Fruit fly (Drosophila melanogaster) whole organism, adult: ENCODE results near the gene sowi.

Experiments
- CG11617 ChIP-seq: fragments of 200-800 bp; sonication (Bioruptor generic); optimal IDR thresholded peaks from 2 replicates; lab custom pipeline; 2017; ENCODE audit warnings: mild to moderate bottlenecking, missing biosample characterization, missing genetic modification reagents, missing genetic modification characterization
- CG12768 ChIP-seq: fragments of 200-800 bp; sonication (Bioruptor generic); optimal IDR thresholded peaks from 2 replicates; lab custom pipeline; 2017; ENCODE audit warnings: missing biosample characterization, missing genetic modification characterization, mild to moderate bottlenecking, moderate library complexity, missing genetic modification reagents
- CG14711 ChIP-seq: fragments of 200-800 bp; sonication (Bioruptor generic); optimal IDR thresholded peaks from 2 replicates; lab custom pipeline; 2018; ENCODE audit warnings: missing biosample characterization, mild to moderate bottlenecking, missing genetic modification characterization, moderate library complexity
- CG1620 ChIP-seq: fragments of 200-800 bp; sonication (Bioruptor generic); optimal IDR thresholded peaks from 2 replicates; lab custom pipeline; 2016; ENCODE audit warnings: missing biosample characterization, missing genetic modification characterization
- CG33017 ChIP-seq: fragments of 200-800 bp; sonication (Bioruptor generic); optimal IDR thresholded peaks from 2 replicates; lab custom pipeline; 2018; ENCODE audit warnings: missing biosample characterization, mild to moderate bottlenecking, missing genetic modification characterization, moderate library complexity
- CG5204 ChIP-seq: fragments of 200-800 bp; sonication (Bioruptor generic); optimal IDR thresholded peaks from 2 replicates; lab custom pipeline; 2016; ENCODE audit warnings: missing biosample characterization, missing genetic modification characterization
- CG7045 ChIP-seq: fragments of 200-800 bp; sonication (Bioruptor generic); optimal IDR thresholded peaks from 2 replicates; lab custom pipeline; 2017; ENCODE audit warnings: missing biosample characterization, mild to moderate bottlenecking, missing genetic modification characterization
- CG7101 ChIP-seq: fragments of 200-800 bp; sonication (Bioruptor generic); optimal IDR thresholded peaks from 2 replicates; lab custom pipeline; 2018; ENCODE audit warnings: missing biosample characterization, mild to moderate bottlenecking, missing genetic modification characterization, moderate library complexity
- Clk ChIP-seq: fragments of 200-800 bp; sonication (Bioruptor generic); optimal IDR thresholded peaks from 2 replicates; lab custom pipeline; 2017; ENCODE audit warnings: missing biosample characterization, missing genetic modification characterization
- Crg-1 ChIP-seq: fragments of 200-800 bp; sonication (Bioruptor generic); optimal IDR thresholded peaks from 2 replicates; lab custom pipeline; 2016; ENCODE audit warnings: missing biosample characterization, missing genetic modification characterization
- Hr96 ChIP-seq: fragments of 200-800 bp; sonication (Bioruptor generic); optimal IDR thresholded peaks from 2 replicates; lab custom pipeline; 2016; ENCODE audit warnings: missing biosample characterization, missing genetic modification characterization
- Mnt ChIP-seq: fragments of 200-800 bp; sonication (Bioruptor generic); optimal IDR thresholded peaks from 2 replicates; lab custom pipeline; 2016; ENCODE audit warnings: missing biosample characterization, mild to moderate bottlenecking, missing genetic modification characterization
- bab1 ChIP-seq: fragments of 200-800 bp; sonication (Bioruptor generic); optimal IDR thresholded peaks from 3 replicates; lab custom pipeline; 2019; ENCODE audit warnings: missing biosample characterization, mild to moderate bottlenecking, missing genetic modification characterization, moderate library complexity
- cic ChIP-seq: fragments of 200-800 bp; sonication (Bioruptor generic); optimal IDR thresholded peaks from 2 replicates; lab custom pipeline; 2017; ENCODE audit warnings: missing biosample characterization, mild to moderate bottlenecking, missing genetic modification characterization, moderate library complexity
- cnc ChIP-seq, 2 experiments: fragments of >200 bp; optimal IDR thresholded peaks; 2 replicates each; lab custom pipeline; 2017
- kay ChIP-seq: fragments of 200-800 bp; sonication (Bioruptor generic); peaks from one replicate; lab custom pipeline; 2016; ENCODE audit warnings: missing biosample characterization, missing genetic modification characterization, borderline replicate concordance
- ovo ChIP-seq: fragments of 200-800 bp; sonication (Bioruptor generic); optimal IDR thresholded peaks from 2 replicates; lab custom pipeline; 2016; ENCODE audit warnings: missing biosample characterization, missing genetic modification characterization
- pad ChIP-seq: fragments of 200-800 bp; sonication (Bioruptor generic); optimal IDR thresholded peaks from 3 replicates; lab custom pipeline; 2017; ENCODE audit warnings: missing biosample characterization, missing genetic modification characterization, mild to moderate bottlenecking, moderate library complexity, missing genetic modification reagents
- tj ChIP-seq: fragments of 200-800 bp; sonication (Bioruptor generic); optimal IDR thresholded peaks from 3 replicates; lab custom pipeline; 2017; ENCODE audit warnings: missing biosample characterization, mild to moderate bottlenecking, missing genetic modification characterization, moderate library complexity
- toe ChIP-seq: fragments of 200-800 bp; sonication (Bioruptor generic); optimal IDR thresholded peaks from 2 replicates; lab custom pipeline; 2016; ENCODE audit warnings: missing biosample characterization, missing genetic modification characterization

The sowi gene

DNA sequence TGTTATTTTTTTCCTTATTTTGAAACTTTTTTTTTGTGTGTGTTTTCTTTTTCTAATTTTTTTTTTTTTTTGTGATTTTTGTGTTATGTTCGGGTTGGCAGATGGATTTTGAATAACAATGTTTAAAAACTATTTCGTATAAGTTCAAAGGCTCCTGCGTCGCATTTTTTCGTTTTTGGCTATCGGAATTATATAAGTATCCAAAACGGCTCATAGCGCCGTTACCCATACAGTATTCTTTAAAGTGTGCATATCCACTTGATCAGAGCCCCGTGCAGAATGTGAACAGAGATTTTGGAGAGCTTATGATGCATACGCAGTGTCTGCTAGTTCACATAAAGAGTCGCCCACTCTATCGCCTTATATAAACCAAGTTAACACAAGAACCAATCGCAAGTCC, at the start of gene sowi:
TSS of gene sowi (minus strand) at position 101 of the 400 bp plus-strand sequence.
- TF ChIP-seq cnc (optimal IDR thresholded peaks at IDR 0.05; lab: Kevin White, UChicago): no peak
- TF ChIP-seq Hr96 (GFP tag; lab: Kevin White, UChicago): no peak
- no peak for TF ChIP-seq Mnt (GFP tag; lab: Kevin White, UChicago)
- no peak for TF ChIP-seq cic (GFP tag; lab: Kevin White, UChicago)
- TF ChIP-seq toe (GFP tag; lab: Kevin White, UChicago): no peak
- TF ChIP-seq CG12768 (GFP tag; lab: Kevin White, UChicago): no peak
- no peak for TF ChIP-seq tj (GFP tag; lab: Kevin White, UChicago)
- TF ChIP-seq pad (GFP tag; lab: Kevin White, UChicago): no peak
- TF ChIP-seq bab1: no peak
- no peak for TF ChIP-seq CG14711

DNA sequence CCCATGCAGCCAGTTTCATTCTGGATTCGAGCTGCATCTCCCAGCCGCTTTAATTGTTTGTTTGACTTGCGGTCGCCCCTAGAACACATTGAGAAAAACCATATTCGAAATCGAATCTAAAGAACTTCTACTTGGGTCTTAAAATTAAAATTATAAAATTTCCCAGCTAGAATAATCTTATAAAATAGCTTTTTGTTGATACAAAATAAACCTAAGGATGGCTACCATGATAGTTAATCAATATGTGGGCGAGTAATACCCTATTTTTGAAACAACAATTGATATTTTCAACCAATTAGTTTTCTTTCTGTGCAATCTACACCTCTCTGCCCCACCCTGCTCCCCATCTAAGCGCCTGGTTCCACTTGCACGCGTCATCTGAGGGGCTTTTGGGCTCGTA, 46.8 kb upstream of the sowi start:
- no peak for TF ChIP-seq bab1
- no peak for TF ChIP-seq tj (GFP tag; lab: Kevin White, UChicago)
- no peak for TF ChIP-seq cnc (optimal IDR thresholded peaks at IDR 0.05; lab: Kevin White, UChicago)
- TF ChIP-seq pad (GFP tag; lab: Kevin White, UChicago): no peak
- TF ChIP-seq cic (GFP tag; lab: Kevin White, UChicago): no peak
- TF ChIP-seq CG5204 (GFP tag; lab: Kevin White, UChicago): no peak
- no peak for TF ChIP-seq CG1620 (GFP tag; lab: Kevin White, UChicago)
- TF ChIP-seq CG7101 (tag; lab: Kevin White, UChicago): no peak
- TF ChIP-seq CG7045 (GFP tag; lab: Kevin White, UChicago): no peak
- no peak for TF ChIP-seq Crg-1 (GFP tag; lab: Kevin White, UChicago)
- TF ChIP-seq Hr96 (GFP tag; lab: Kevin White, UChicago): no peak
- TF ChIP-seq Clk (GFP tag; lab: Kevin White, UChicago): no peak
- no peak for TF ChIP-seq kay (GFP tag; lab: Kevin White, UChicago)
- no peak for TF ChIP-seq CG11617

DNA sequence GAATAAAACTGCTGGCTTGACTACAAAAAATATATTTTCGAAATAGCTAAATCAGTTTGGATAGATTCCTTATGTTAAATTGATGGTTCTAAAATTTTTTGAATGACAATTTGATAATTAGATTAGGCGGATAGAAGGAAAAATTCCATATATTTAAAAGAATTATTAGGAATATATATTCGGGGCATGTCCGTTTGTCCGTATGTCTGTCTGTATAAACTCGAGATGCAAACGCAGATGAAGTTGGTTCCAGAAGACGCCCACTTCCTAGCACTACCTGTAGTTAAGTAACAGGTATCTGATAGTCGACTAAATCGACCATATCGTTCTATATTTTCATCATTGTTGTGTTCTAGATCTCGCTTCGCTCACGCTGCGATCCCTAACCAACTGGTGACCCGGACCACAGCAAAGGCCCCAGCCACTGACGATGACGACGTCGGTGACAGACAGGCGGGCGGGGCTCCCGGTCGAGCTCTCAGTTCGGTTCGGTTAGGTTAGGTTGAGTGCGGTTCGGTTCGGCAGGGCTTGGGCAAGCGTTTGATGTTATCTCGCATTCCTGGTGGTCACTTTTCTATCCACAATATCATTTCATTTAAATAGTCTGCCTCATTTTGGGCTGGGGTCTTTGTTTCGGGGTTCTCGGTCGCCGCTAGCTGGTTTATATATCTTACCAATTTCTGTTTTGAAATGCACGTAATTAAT, 44.8 kb upstream of the sowi start:
- TF ChIP-seq CG5204 (GFP tag; lab: Kevin White, UChicago): no peak
- no peak for TF ChIP-seq CG7101 (tag; lab: Kevin White, UChicago)
- TF ChIP-seq bab1: no peak
- TF ChIP-seq CG7045 (GFP tag; lab: Kevin White, UChicago): no peak
- TF ChIP-seq CG14711: no peak
- no peak for TF ChIP-seq Hr96 (GFP tag; lab: Kevin White, UChicago)
- TF ChIP-seq ovo: no peak
- TF ChIP-seq CG12768 (GFP tag; lab: Kevin White, UChicago): no peak
- no peak for TF ChIP-seq tj (GFP tag; lab: Kevin White, UChicago)
- no peak for TF ChIP-seq Clk (GFP tag; lab: Kevin White, UChicago)
- no peak for TF ChIP-seq CG1620 (GFP tag; lab: Kevin White, UChicago)
- no peak for TF ChIP-seq Mnt (GFP tag; lab: Kevin White, UChicago)
- no peak for TF ChIP-seq CG11617
- no peak for TF ChIP-seq Crg-1 (GFP tag; lab: Kevin White, UChicago)
- TF ChIP-seq cic (GFP tag; lab: Kevin White, UChicago): no peak
- no peak for TF ChIP-seq CG33017 (tag; lab: Kevin White, UChicago)
- no peak for TF ChIP-seq toe (GFP tag; lab: Kevin White, UChicago)
- no peak for TF ChIP-seq cnc (optimal IDR thresholded peaks at IDR 0.05; lab: Kevin White, UChicago)
- TF ChIP-seq pad (GFP tag; lab: Kevin White, UChicago): no peak
- TF ChIP-seq kay (GFP tag; lab: Kevin White, UChicago): no peak

DNA sequence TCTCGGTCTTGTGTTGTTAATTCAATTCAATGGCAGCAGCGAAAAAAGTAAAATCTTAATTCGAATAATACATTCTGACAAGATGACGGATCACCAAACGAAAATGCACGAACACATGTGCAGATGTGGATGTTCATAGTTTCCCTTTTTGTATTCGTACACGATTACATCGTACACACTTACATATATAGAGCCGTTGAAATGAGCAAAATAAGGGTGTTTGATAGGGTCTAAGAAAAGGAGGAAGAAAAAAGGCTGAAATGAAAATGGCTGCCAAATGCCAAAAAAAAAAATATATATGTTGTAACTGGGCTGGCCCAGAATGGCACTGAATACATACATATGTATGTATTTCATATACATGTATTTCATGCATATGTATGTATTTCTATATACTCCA, 40.5 kb upstream of the sowi start:
- no peak for TF ChIP-seq Clk (GFP tag; lab: Kevin White, UChicago)
- no peak for TF ChIP-seq CG1620 (GFP tag; lab: Kevin White, UChicago)
- TF ChIP-seq CG11617: no peak
- no peak for TF ChIP-seq CG14711
- no peak for TF ChIP-seq Crg-1 (GFP tag; lab: Kevin White, UChicago)
- no peak for TF ChIP-seq CG5204 (GFP tag; lab: Kevin White, UChicago)
- TF ChIP-seq tj (GFP tag; lab: Kevin White, UChicago): no peak
- no peak for TF ChIP-seq bab1
- no peak for TF ChIP-seq toe (GFP tag; lab: Kevin White, UChicago)
- TF ChIP-seq cnc (optimal IDR thresholded peaks at IDR 0.05; lab: Kevin White, UChicago): no peak
- no peak for TF ChIP-seq CG7045 (GFP tag; lab: Kevin White, UChicago)
- TF ChIP-seq kay (GFP tag; lab: Kevin White, UChicago): no peak
- TF ChIP-seq Mnt (GFP tag; lab: Kevin White, UChicago): no peak

DNA sequence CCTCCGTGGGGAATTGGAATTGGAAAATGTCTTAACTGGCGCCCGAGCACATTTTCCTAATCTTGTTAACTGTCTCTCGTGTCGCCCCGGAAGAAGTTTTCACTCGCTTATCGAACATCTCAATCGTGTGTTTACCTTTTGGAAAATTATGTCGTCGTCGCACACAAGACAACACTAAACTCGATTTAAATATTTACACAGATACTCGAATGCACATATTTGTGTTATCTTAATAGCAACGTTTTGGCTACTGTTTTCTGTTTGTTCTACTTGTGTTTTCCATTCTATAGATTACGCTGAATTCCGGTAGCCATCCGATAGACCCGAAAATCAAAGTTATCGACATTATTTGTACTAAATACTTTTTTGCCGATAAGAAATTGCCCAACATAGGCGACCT, 39.5 kb upstream of the sowi start:
- no peak for TF ChIP-seq CG7045 (GFP tag; lab: Kevin White, UChicago)
- no peak for TF ChIP-seq cnc (optimal IDR thresholded peaks at IDR 0.05; lab: Kevin White, UChicago)
- TF ChIP-seq kay (GFP tag; lab: Kevin White, UChicago): no peak
- no peak for TF ChIP-seq pad (GFP tag; lab: Kevin White, UChicago)
- TF ChIP-seq cic (GFP tag; lab: Kevin White, UChicago): no peak

DNA sequence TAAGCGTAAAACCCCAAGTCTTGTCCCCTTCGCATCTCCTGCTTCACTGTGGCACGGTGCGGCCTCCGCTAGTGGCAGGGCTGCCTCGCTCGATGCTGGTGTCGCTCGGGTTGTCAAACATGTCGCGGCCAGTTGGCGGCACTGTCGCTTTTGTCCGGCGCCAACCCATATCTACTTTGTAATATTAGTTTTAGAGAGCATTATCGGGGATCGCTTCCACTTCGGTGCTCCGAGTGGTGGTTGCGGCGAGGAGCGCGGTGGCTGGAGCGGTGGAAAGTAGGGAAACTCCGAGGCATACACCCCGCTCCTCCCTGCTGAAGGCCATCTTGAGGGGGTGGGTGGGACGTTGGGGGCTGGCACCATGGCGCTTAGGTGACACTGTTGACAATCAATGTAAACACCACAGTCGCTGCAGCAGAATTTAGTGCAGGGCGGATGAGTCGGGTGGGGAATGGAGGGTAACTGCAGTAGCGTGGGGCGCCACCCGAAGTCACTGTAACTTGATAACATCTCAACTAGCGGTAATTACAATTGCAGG, 37.5 kb upstream of the sowi start:
- TF ChIP-seq kay (GFP tag; lab: Kevin White, UChicago) (no peak), Clk (GFP tag; lab: Kevin White, UChicago) (no peak), tj (GFP tag; lab: Kevin White, UChicago) (no peak), Mnt (GFP tag; lab: Kevin White, UChicago) (no peak), Hr96 (GFP tag; lab: Kevin White, UChicago) (no peak), cnc (optimal IDR thresholded peaks at IDR 0.05; lab: Kevin White, UChicago) (no peak)
